Worm (Caenorhabditis elegans) whole organism, L4/young adult: ENCODE measurements around the gene wee-1.1.

Source experiments
- W03F9.2 ChIP-seq: fragments of 150-350 bp; optimal IDR thresholded peaks from 2 replicates; lab custom pipeline; 2014; ENCODE audit warnings: missing biosample characterization, missing genetic modification characterization
- dao-5 ChIP-seq: sonication (generic microtip); optimal IDR thresholded peaks from 2 replicates; lab custom pipeline; 2016; ENCODE audit warnings: missing genotype, missing genetic modification characterization, moderate library complexity, missing compliant biosample characterization
- him-1 ChIP-seq: sonication (generic microtip); optimal IDR thresholded peaks from 2 replicates; lab custom pipeline; 2016; ENCODE audit warnings: missing genotype, missing genetic modification reagents, missing genetic modification characterization, missing compliant biosample characterization

ce11 chrII:9600022-9600722, 16.8 kb upstream of the wee-1.1 start:
- TF ChIP-seq him-1 (tag; lab: Kevin White, UChicago) (no peak), W03F9.2 (tag; lab: Kevin White, UChicago) (no peak), dao-5 (tag; lab: Kevin White, UChicago) (no peak)
